Worm (Caenorhabditis elegans): ENCODE results near the gene T05G5.1.

- TF ChIP-seq dao-5 (tag; optimal IDR thresholded peaks at IDR 0.05) (no peak), him-1 (tag; optimal IDR thresholded peaks at IDR 0.05) (no peak), W03F9.2 (tag; optimal IDR thresholded peaks at IDR 0.05) (no peak)
Measured at ce11 chrIII:9740663-9741062, 2.5 kb downstream of the T05G5.1 start.
